Fruit fly (Drosophila melanogaster): ENCODE results near the gene nerfin-2.

nerfin-2 gene

dm6 chr3R:10111150-10111814 is 40.4 kb downstream of the nerfin-2 start:
- no peak for TF ChIP-seq h (GFP tag; optimal IDR thresholded peaks at IDR 0.05)
- no peak for TF ChIP-seq psq (GFP tag; optimal IDR thresholded peaks at IDR 0.05)
- TF ChIP-seq sage (GFP tag; optimal IDR thresholded peaks at IDR 0.05), result no peak
- TF ChIP-seq foxo (GFP tag; optimal IDR thresholded peaks at IDR 0.05), result no peak
- no peak for TF ChIP-seq pan (optimal IDR thresholded peaks at IDR 0.05)
- no peak for TF ChIP-seq Vsx2 (GFP tag; optimal IDR thresholded peaks at IDR 0.05; ENCODE audit: partially characterized antibody)
- no peak for TF ChIP-seq OdsH (GFP tag; optimal IDR thresholded peaks at IDR 0.05)
- no peak for TF ChIP-seq fru (GFP tag; optimal IDR thresholded peaks at IDR 0.05)
- no peak for TF ChIP-seq br (GFP tag; optimal IDR thresholded peaks at IDR 0.05)
- no peak for TF ChIP-seq N (GFP tag; optimal IDR thresholded peaks at IDR 0.05)
- TF ChIP-seq CG9705 (GFP tag; optimal IDR thresholded peaks at IDR 0.05), result no peak
- TF ChIP-seq Jra (GFP tag; optimal IDR thresholded peaks at IDR 0.05), result no peak
- no peak for TF ChIP-seq Hnf4 (GFP tag; optimal IDR thresholded peaks at IDR 0.05)
- TF ChIP-seq Myc (optimal IDR thresholded peaks at IDR 0.05), result no peak
- no peak for TF ChIP-seq jim (GFP tag; optimal IDR thresholded peaks at IDR 0.05)
- TF ChIP-seq dsf (GFP tag; optimal IDR thresholded peaks at IDR 0.05; ENCODE audit: borderline replicate concordance), result no peak
- TF ChIP-seq Hr83 (GFP tag; optimal IDR thresholded peaks at IDR 0.05; ENCODE audit: poor library complexity, severe bottlenecking), result no peak
- no peak for TF ChIP-seq sv (GFP tag; optimal IDR thresholded peaks at IDR 0.05)
- no peak for TF ChIP-seq tai (GFP tag; optimal IDR thresholded peaks at IDR 0.05)

dm6 chr3R:10111815-10112185 is 40.9 kb downstream of the nerfin-2 start:
- TF ChIP-seq Sp1 (GFP tag; optimal IDR thresholded peaks at IDR 0.05), result peak; percentile 14
- TF ChIP-seq Myc (optimal IDR thresholded peaks at IDR 0.05), result no peak
- no peak for TF ChIP-seq Dfd (GFP tag; optimal IDR thresholded peaks at IDR 0.05)
- TF ChIP-seq HLH106 (tag; optimal IDR thresholded peaks at IDR 0.05), result peak; percentile 24
- no peak for TF ChIP-seq dl (GFP tag; optimal IDR thresholded peaks at IDR 0.05; ENCODE audit: insufficient read depth in 1 of 2, partially characterized antibody in 2 of 2)
- no peak for TF ChIP-seq tai (GFP tag; optimal IDR thresholded peaks at IDR 0.05)
- TF ChIP-seq usp (GFP tag; optimal IDR thresholded peaks at IDR 0.05), result no peak
- TF ChIP-seq rgr (GFP tag; optimal IDR thresholded peaks at IDR 0.05), result peak; percentile 20
- peak in 1 of 2 experiments; percentile 46 for TF ChIP-seq foxo (GFP tag; optimal IDR thresholded peaks at IDR 0.05)
- TF ChIP-seq fru (GFP tag; optimal IDR thresholded peaks at IDR 0.05), result peak; percentile 20

dm6 chr3R:10112195-10112594 is 41.3 kb downstream of the nerfin-2 start, which contains the start of gene CAH7:
CAH7 (plus strand) TSS chr3R:10112237.
- TF ChIP-seq tai (GFP tag; optimal IDR thresholded peaks at IDR 0.05) (no peak), h (GFP tag; optimal IDR thresholded peaks at IDR 0.05) (no peak), Sp1 (GFP tag; optimal IDR thresholded peaks at IDR 0.05) (no peak), brk (GFP tag; optimal IDR thresholded peaks at IDR 0.05) (no peak), Rel (GFP tag; optimal IDR thresholded peaks at IDR 0.05) (no peak), Rel (tag; optimal IDR thresholded peaks at IDR 0.05) (no peak), ey (GFP tag; optimal IDR thresholded peaks at IDR 0.05) (no peak)

dm6 chr3R:10113746-10114145 is 42.8 kb downstream of the nerfin-2 start:
- TF ChIP-seq h (GFP tag; optimal IDR thresholded peaks at IDR 0.05) (no peak), ey (GFP tag; optimal IDR thresholded peaks at IDR 0.05) (no peak), fru (GFP tag; optimal IDR thresholded peaks at IDR 0.05) (no peak), Hnf4 (GFP tag; optimal IDR thresholded peaks at IDR 0.05) (no peak), sage (GFP tag; optimal IDR thresholded peaks at IDR 0.05) (no peak), HLH106 (tag; optimal IDR thresholded peaks at IDR 0.05) (no peak), Abd-B (GFP tag; optimal IDR thresholded peaks at IDR 0.05) (no peak), br (GFP tag; optimal IDR thresholded peaks at IDR 0.05) (no peak), Hr83 (GFP tag; optimal IDR thresholded peaks at IDR 0.05; ENCODE audit: poor library complexity, severe bottlenecking) (no peak), pan (optimal IDR thresholded peaks at IDR 0.05) (no peak), usp (GFP tag; optimal IDR thresholded peaks at IDR 0.05) (no peak), jim (GFP tag; optimal IDR thresholded peaks at IDR 0.05) (no peak), rgr (GFP tag; optimal IDR thresholded peaks at IDR 0.05) (no peak), GATAd (GFP tag; optimal IDR thresholded peaks at IDR 0.05) (no peak), Mio (GFP tag; optimal IDR thresholded peaks at IDR 0.05) (no peak), Dfd (GFP tag; optimal IDR thresholded peaks at IDR 0.05) (no peak), dmrt93B (GFP tag; optimal IDR thresholded peaks at IDR 0.05) (no peak), CG32264 (GFP tag; optimal IDR thresholded peaks at IDR 0.05) (no peak), Myc (optimal IDR thresholded peaks at IDR 0.05) (no peak), woc (GFP tag; optimal IDR thresholded peaks at IDR 0.05) (no peak)

All from whole organism, wandering third instar larva.